Fruit fly (Drosophila melanogaster): ENCODE data around the gene sno.

DNA sequence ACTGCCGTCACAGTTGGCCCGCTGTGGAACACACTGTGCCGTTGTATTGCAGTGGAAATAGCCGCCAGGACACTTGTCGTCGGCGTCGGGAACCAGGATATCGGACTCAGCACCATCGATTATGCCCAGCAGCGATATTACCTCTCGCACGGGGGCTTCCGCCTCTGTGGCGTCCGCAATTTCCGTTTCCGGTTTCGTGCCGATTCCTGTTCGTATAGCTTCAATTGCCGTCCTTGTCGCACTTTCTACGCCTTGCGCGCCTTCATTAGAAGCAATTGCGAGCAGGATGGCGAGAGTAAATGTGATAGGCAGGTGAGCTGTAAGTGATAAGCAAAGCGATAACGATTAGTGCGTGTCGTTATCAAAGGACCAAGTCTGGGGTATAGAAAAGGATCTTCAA, 38.6 kb downstream of the sno start:
- TF ChIP-seq CG11617 (GFP tag; optimal IDR thresholded peaks at IDR 0.05): no peak
- TF ChIP-seq bab1 (GFP tag; optimal IDR thresholded peaks at IDR 0.05): no peak
- no peak for TF ChIP-seq CG7101 (tag; optimal IDR thresholded peaks at IDR 0.05)
- no peak for TF ChIP-seq cic (GFP tag; optimal IDR thresholded peaks at IDR 0.05)
- no peak for TF ChIP-seq CG14711 (tag; optimal IDR thresholded peaks at IDR 0.05)
- TF ChIP-seq kay (GFP tag; ENCODE audit: borderline replicate concordance): no peak

All from whole organism, adult.